Fruit fly (Drosophila melanogaster) whole organism, embryonic: ENCODE results near the gene CG10376.

Source experiments
- ATbp ChIP-seq: fragments of 200-800 bp; sonication (Bioruptor generic); optimal IDR thresholded peaks from 2 replicates; lab custom pipeline; 2017; ENCODE audit warnings: missing biosample characterization, mild to moderate bottlenecking, missing genetic modification characterization, missing genetic modification reagents
- Abd-B ChIP-seq: fragments of 200-800 bp; sonication (Bioruptor generic); optimal IDR thresholded peaks from 2 replicates; lab custom pipeline; 2018; ENCODE audit warnings: missing biosample characterization, mild to moderate bottlenecking, missing genetic modification characterization, moderate library complexity
- BtbVII ChIP-seq: fragments of 200-800 bp; sonication (Bioruptor generic); optimal IDR thresholded peaks from 3 replicates; lab custom pipeline; 2017; ENCODE audit warnings: missing biosample characterization, mild to moderate bottlenecking, missing genetic modification characterization
- CG11504 ChIP-seq: fragments of 200-800 bp; sonication (Bioruptor generic); optimal IDR thresholded peaks from 3 replicates; lab custom pipeline; 2019; ENCODE audit warnings: missing biosample characterization, mild to moderate bottlenecking, missing genetic modification characterization, moderate library complexity
- CG12236 ChIP-seq: fragments of 200-800 bp; sonication (Bioruptor generic); optimal IDR thresholded peaks from 2 replicates; lab custom pipeline; 2016; ENCODE audit warnings: missing biosample characterization, missing genetic modification characterization
- CG13296 ChIP-seq: fragments of 200-800 bp; sonication (Bioruptor generic); optimal IDR thresholded peaks from 3 replicates; lab custom pipeline; 2018; ENCODE audit warnings: missing biosample characterization, mild to moderate bottlenecking, missing genetic modification characterization
- CG13624 ChIP-seq: fragments of 200-800 bp; sonication (Bioruptor generic); optimal IDR thresholded peaks from 2 replicates; lab custom pipeline; 2016; ENCODE audit warnings: missing biosample characterization, missing genetic modification characterization
- CG14441 ChIP-seq: fragments of 200-800 bp; sonication (Bioruptor generic); IDR thresholded peaks from 2 replicates; pipeline ENCODE4 v1.3.6; 2022; ENCODE audit warnings: missing biosample characterization, missing genetic modification characterization
- CG1529 ChIP-seq: fragments of 200-800 bp; sonication (Bioruptor generic); optimal IDR thresholded peaks from 3 replicates; lab custom pipeline; 2018; ENCODE audit warnings: missing biosample characterization, missing genetic modification characterization
- CG18476 ChIP-seq: fragments of 200-800 bp; sonication (Bioruptor generic); optimal IDR thresholded peaks from 2 replicates; lab custom pipeline; 2016; ENCODE audit warnings: missing biosample characterization, mild to moderate bottlenecking, missing genetic modification characterization
- CG2875 ChIP-seq: fragments of 200-800 bp; sonication (Bioruptor generic); optimal IDR thresholded peaks from 2 replicates; lab custom pipeline; 2017; ENCODE audit warnings: missing biosample characterization, mild to moderate bottlenecking, missing genetic modification characterization, missing genetic modification reagents
- CG2889 ChIP-seq: fragments of 200-800 bp; sonication (Bioruptor generic); IDR thresholded peaks from 3 replicates; pipeline ENCODE4 v1.3.6; 2022; ENCODE audit warnings: missing biosample characterization, missing genetic modification characterization
- CG32772 ChIP-seq: fragments of 200-800 bp; sonication (Bioruptor generic); IDR thresholded peaks from 2 replicates; pipeline ENCODE4 v1.3.6; 2022; ENCODE audit warnings: missing biosample characterization, missing genetic modification characterization
- CG33213 ChIP-seq: fragments of 200-800 bp; sonication (Bioruptor generic); optimal IDR thresholded peaks from 3 replicates; lab custom pipeline; 2016; ENCODE audit warnings: missing biosample characterization, missing genetic modification characterization
- CG34224 ChIP-seq: fragments of 200-800 bp; sonication (Bioruptor generic); IDR thresholded peaks from 3 replicates; pipeline ENCODE4 v1.3.6; 2022; ENCODE audit warnings: missing biosample characterization, missing genetic modification characterization; ENCODE audit not compliant: partially characterized antibody
- CG3847 ChIP-seq: fragments of 200-800 bp; sonication (Bioruptor generic); IDR thresholded peaks from 2 replicates; pipeline ENCODE4 v1.3.6; 2022; ENCODE audit warnings: missing biosample characterization, missing genetic modification characterization
- CG4730 ChIP-seq: fragments of 200-800 bp; sonication (Bioruptor generic); IDR thresholded peaks from 2 replicates; pipeline ENCODE4 v1.3.6; 2022; ENCODE audit warnings: missing biosample characterization, missing genetic modification characterization
- CG8944 ChIP-seq: fragments of 200-800 bp; sonication (Bioruptor generic); optimal IDR thresholded peaks from 3 replicates; lab custom pipeline; 2016; ENCODE audit warnings: missing biosample characterization, missing genetic modification characterization
- CHES-1-like ChIP-seq: fragments of 200-800 bp; sonication (Bioruptor generic); optimal IDR thresholded peaks from 2 replicates; lab custom pipeline; 2016; ENCODE audit warnings: missing biosample characterization, missing genetic modification characterization
- CTCF ChIP-seq: fragments of 200-800 bp; sonication (Bioruptor generic); optimal IDR thresholded peaks from 2 replicates; lab custom pipeline; 2017; ENCODE audit warnings: missing biosample characterization, mild to moderate bottlenecking, missing genetic modification characterization, moderate library complexity
- CkIIα-i1 ChIP-seq: fragments of 200-800 bp; sonication (Bioruptor generic); IDR thresholded peaks from 2 replicates; pipeline ENCODE4 v1.3.6; 2022; ENCODE audit warnings: missing biosample characterization, missing genetic modification characterization
- CrebB ChIP-seq: fragments of 200-800 bp; sonication (Bioruptor generic); optimal IDR thresholded peaks from 3 replicates; lab custom pipeline; 2018; ENCODE audit warnings: missing biosample characterization, mild to moderate bottlenecking, missing genetic modification characterization
- Deaf1 ChIP-seq: fragments of 200-800 bp; optimal IDR thresholded peaks from 3 replicates; lab custom pipeline; 2019; ENCODE audit warnings: missing biosample characterization, mild to moderate bottlenecking, missing genetic modification characterization, moderate library complexity
- Ets97D ChIP-seq: fragments of 200-800 bp; sonication (Bioruptor generic); optimal IDR thresholded peaks from 3 replicates; lab custom pipeline; 2016; ENCODE audit warnings: missing biosample characterization, missing genetic modification characterization
- Fer3 ChIP-seq: fragments of 200-800 bp; sonication (Bioruptor generic); optimal IDR thresholded peaks from 2 replicates; lab custom pipeline; 2018; ENCODE audit warnings: missing biosample characterization, mild to moderate bottlenecking, missing genetic modification characterization, moderate library complexity
- HLH3B ChIP-seq: fragments of 200-800 bp; sonication (Bioruptor generic); IDR thresholded peaks from 2 replicates; pipeline ENCODE4 v1.3.6; 2022; ENCODE audit warnings: missing biosample characterization, missing genetic modification characterization
- HLH54F ChIP-seq: fragments of 200-800 bp; sonication (Bioruptor generic); optimal IDR thresholded peaks from 3 replicates; lab custom pipeline; 2016; ENCODE audit warnings: missing biosample characterization, missing genetic modification characterization
- HLHmδ ChIP-seq: fragments of 200-800 bp; sonication (Bioruptor generic); optimal IDR thresholded peaks from 2 replicates; lab custom pipeline; 2018; ENCODE audit warnings: missing biosample characterization, mild to moderate bottlenecking, missing genetic modification characterization, moderate library complexity
- Hmx ChIP-seq: fragments of 200-800 bp; sonication (Bioruptor generic); optimal IDR thresholded peaks from 2 replicates; lab custom pipeline; 2016; ENCODE audit warnings: missing biosample characterization, missing genetic modification characterization
- Jarid2 ChIP-seq: fragments of 200-800 bp; sonication (Bioruptor generic); optimal IDR thresholded peaks from 3 replicates; lab custom pipeline; 2017; ENCODE audit warnings: mild to moderate bottlenecking, missing biosample characterization, missing genetic modification reagents, missing genetic modification characterization
- Lim3 ChIP-seq: fragments of 200-800 bp; sonication (Bioruptor generic); IDR thresholded peaks from 2 replicates; pipeline ENCODE4 v1.3.6; 2022; ENCODE audit warnings: missing biosample characterization, missing genetic modification characterization
- Max ChIP-seq: fragments of 200-800 bp; sonication (Bioruptor generic); optimal IDR thresholded peaks from 2 replicates; lab custom pipeline; 2016; ENCODE audit warnings: missing biosample characterization, mild to moderate bottlenecking, missing genetic modification characterization
- Nf-YB ChIP-seq: fragments of 200-800 bp; sonication (Bioruptor generic); optimal IDR thresholded peaks from 3 replicates; lab custom pipeline; 2019; ENCODE audit warnings: missing biosample characterization, mild to moderate bottlenecking, missing genetic modification characterization, moderate library complexity
- Oli ChIP-seq: fragments of 200-800 bp; sonication (Bioruptor generic); optimal IDR thresholded peaks from 2 replicates; lab custom pipeline; 2018; ENCODE audit warnings: missing biosample characterization, mild to moderate bottlenecking, missing genetic modification characterization, moderate library complexity
- Sry-β ChIP-seq: fragments of 200-800 bp; sonication (Bioruptor generic); optimal IDR thresholded peaks from 2 replicates; lab custom pipeline; 2018; ENCODE audit warnings: missing biosample characterization, mild to moderate bottlenecking, missing genetic modification characterization, moderate library complexity
- bcd ChIP-seq: fragments of 200-800 bp; sonication (Bioruptor generic); optimal IDR thresholded peaks from 2 replicates; lab custom pipeline; 2017; ENCODE audit warnings: missing biosample characterization, mild to moderate bottlenecking, missing genetic modification characterization
- cas ChIP-seq: fragments of 200-800 bp; sonication (Bioruptor generic); IDR thresholded peaks from 2 replicates; pipeline ENCODE4 v1.3.6; 2022; ENCODE audit warnings: missing biosample characterization, missing genetic modification characterization
- cato ChIP-seq: fragments of 200-800 bp; sonication (Bioruptor generic); optimal IDR thresholded peaks from 2 replicates; lab custom pipeline; 2016; ENCODE audit warnings: missing biosample characterization, missing genetic modification characterization, borderline replicate concordance
- chm ChIP-seq: fragments of 200-800 bp; sonication (Bioruptor generic); IDR thresholded peaks from 2 replicates; pipeline ENCODE4 v1.3.6; 2022; ENCODE audit warnings: missing biosample characterization, missing genetic modification characterization
- ewg ChIP-seq: fragments of 200-800 bp; sonication (Bioruptor generic); optimal IDR thresholded peaks from 3 replicates; lab custom pipeline; 2017; ENCODE audit warnings: mild to moderate bottlenecking, missing biosample characterization, missing genetic modification reagents, missing genetic modification characterization
- ham ChIP-seq: fragments of 200-800 bp; sonication (Bioruptor generic); IDR thresholded peaks from 2 replicates; pipeline ENCODE4 v1.3.6; 2022; ENCODE audit warnings: missing biosample characterization, missing genetic modification characterization
- jing ChIP-seq: fragments of 200-800 bp; sonication (Bioruptor generic); optimal IDR thresholded peaks from 2 replicates; lab custom pipeline; 2018; ENCODE audit warnings: missing biosample characterization, mild to moderate bottlenecking, missing genetic modification characterization
- klu ChIP-seq: fragments of 200-800 bp; sonication (Bioruptor generic); IDR thresholded peaks from 2 replicates; pipeline ENCODE4 v1.3.6; 2022; ENCODE audit warnings: missing biosample characterization, missing genetic modification characterization
- nom ChIP-seq: fragments of 200-800 bp; sonication (Bioruptor generic); optimal IDR thresholded peaks from 2 replicates; lab custom pipeline; 2017; ENCODE audit warnings: missing biosample characterization, missing genetic modification characterization, mild to moderate bottlenecking, moderate library complexity, missing genetic modification reagents
- peb ChIP-seq: fragments of 200-800 bp; sonication (Bioruptor generic); IDR thresholded peaks from 2 replicates; pipeline ENCODE4 v1.3.6; 2022; ENCODE audit warnings: missing biosample characterization, missing genetic modification characterization
- sima ChIP-seq: fragments of 200-800 bp; sonication (Bioruptor generic); optimal IDR thresholded peaks from 2 replicates; lab custom pipeline; 2016; ENCODE audit warnings: missing biosample characterization, missing genetic modification characterization
- so ChIP-seq: fragments of 200-800 bp; sonication (Bioruptor generic); IDR thresholded peaks from 3 replicates; pipeline ENCODE4 v1.3.6; 2022; ENCODE audit warnings: missing biosample characterization, missing genetic modification characterization
- tap ChIP-seq: fragments of 200-800 bp; optimal IDR thresholded peaks from 3 replicates; lab custom pipeline; 2019; ENCODE audit warnings: missing biosample characterization, mild to moderate bottlenecking, missing genetic modification characterization, moderate library complexity
- trem ChIP-seq: fragments of 200-800 bp; optimal IDR thresholded peaks from 3 replicates; lab custom pipeline; 2019; ENCODE audit warnings: missing biosample characterization, mild to moderate bottlenecking, missing genetic modification characterization, moderate library complexity
- trh ChIP-seq: fragments of 200-800 bp; sonication (Bioruptor generic); optimal IDR thresholded peaks from 2 replicates; lab custom pipeline; 2016; ENCODE audit warnings: missing biosample characterization, missing genetic modification characterization
- twi ChIP-seq: fragments of 200-800 bp; optimal IDR thresholded peaks from 2 replicates; lab custom pipeline; 2019; ENCODE audit warnings: missing biosample characterization, mild to moderate bottlenecking, missing genetic modification characterization, moderate library complexity

The CG10376 gene

dm6 chr2L:18732760-18733530, 30.0 kb upstream of the CG10376 start (continued):
- peak; percentile 68 for TF ChIP-seq Nf-YB (GFP tag; lab: Kevin White, UChicago)
- TF ChIP-seq Oli (tag; lab: Kevin White, UChicago), result no peak
- TF ChIP-seq Jarid2 (GFP tag; lab: Kevin White, UChicago), result peak; percentile 92
- peak; percentile 47 for TF ChIP-seq chm (GFP tag; lab: Robert Waterston, UW)
- no peak for TF ChIP-seq Hmx (GFP tag; lab: Kevin White, UChicago)
- TF ChIP-seq trem, result no peak
- TF ChIP-seq CG13296 (GFP tag; lab: Kevin White, UChicago), result no peak
- no peak for TF ChIP-seq so (GFP tag; lab: Robert Waterston, UW)
- TF ChIP-seq HLHmδ (GFP tag; lab: Kevin White, UChicago), result peak; percentile 37
- no peak for TF ChIP-seq CG2875 (GFP tag; lab: Kevin White, UChicago)
- no peak for TF ChIP-seq sima
- no peak for TF ChIP-seq CkIIα-i1
- no peak for TF ChIP-seq cato (GFP tag; lab: Kevin White, UChicago)
- TF ChIP-seq CG4730 (GFP tag; lab: Robert Waterston, UW), result no peak
- TF ChIP-seq CG2889 (GFP tag; lab: Robert Waterston, UW), result no peak
- peak; percentile 58 for TF ChIP-seq jing (GFP tag; lab: Kevin White, UChicago)
- TF ChIP-seq HLH54F (GFP tag; lab: Kevin White, UChicago), result no peak
- TF ChIP-seq Ets97D (GFP tag; lab: Kevin White, UChicago), result no peak
- no peak for TF ChIP-seq CG3847 (GFP tag; lab: Robert Waterston, UW)
- TF ChIP-seq CG32772 (GFP tag; lab: Robert Waterston, UW), result no peak
- TF ChIP-seq CG13624 (GFP tag; lab: Kevin White, UChicago), result no peak
- no peak for TF ChIP-seq bcd (GFP tag; lab: Kevin White, UChicago)
- no peak for TF ChIP-seq CG12236 (GFP tag; lab: Kevin White, UChicago)
- TF ChIP-seq Lim3 (GFP tag; lab: Robert Waterston, UW), result no peak
- no peak for TF ChIP-seq CG18476 (GFP tag; lab: Kevin White, UChicago)
- TF ChIP-seq CG11504 (tag; lab: Kevin White, UChicago), result no peak
- TF ChIP-seq nom (GFP tag; lab: Kevin White, UChicago), result peak; percentile 25
- TF ChIP-seq CHES-1-like (GFP tag; lab: Kevin White, UChicago), result no peak
- TF ChIP-seq HLH3B (GFP tag; lab: Robert Waterston, UW), result no peak
- TF ChIP-seq Max, result no peak
- TF ChIP-seq cas, result no peak
- no peak for TF ChIP-seq trh (GFP tag; lab: Kevin White, UChicago)
- no peak for TF ChIP-seq Fer3
- no peak for TF ChIP-seq CTCF
- no peak for TF ChIP-seq ham (GFP tag; lab: Robert Waterston, UW)
- no peak for TF ChIP-seq twi (tag; lab: Kevin White, UChicago)
- TF ChIP-seq CrebB (tag; lab: Kevin White, UChicago), result no peak
- TF ChIP-seq peb (GFP tag; lab: Robert Waterston, UW), result no peak
- no peak for TF ChIP-seq CG8944 (GFP tag; lab: Kevin White, UChicago)
- no peak for TF ChIP-seq CG1529
- no peak for TF ChIP-seq ATbp (GFP tag; lab: Kevin White, UChicago)
- TF ChIP-seq CG14441 (GFP tag; lab: Robert Waterston, UW), result no peak
- TF ChIP-seq BtbVII (GFP tag; lab: Kevin White, UChicago), result no peak
- no peak for TF ChIP-seq tap (tag; lab: Kevin White, UChicago)
- no peak for TF ChIP-seq ewg (GFP tag; lab: Kevin White, UChicago)
- no peak for TF ChIP-seq CG33213 (GFP tag; lab: Kevin White, UChicago)
- no peak for TF ChIP-seq klu (GFP tag; lab: Robert Waterston, UW)
- no peak for TF ChIP-seq CG34224
- TF ChIP-seq Abd-B (GFP tag; lab: Kevin White, UChicago), result no peak
- TF ChIP-seq Deaf1 (tag; lab: Kevin White, UChicago), result peak; percentile 98
- no peak for TF ChIP-seq Sry-β (GFP tag; lab: Kevin White, UChicago)
